Fruit fly (Drosophila melanogaster): ENCODE results near the gene CG33189.

dm6 chr3R:8807831-8808517 lies 27.4 kb upstream of the CG33189 start:
- TF ChIP-seq CG8478 (optimal IDR thresholded peaks at IDR 0.05) (no peak), pan (optimal IDR thresholded peaks at IDR 0.05) (no peak), Dll (optimal IDR thresholded peaks at IDR 0.05) (no peak), psq (optimal IDR thresholded peaks at IDR 0.05) (no peak), usp (GFP tag; optimal IDR thresholded peaks at IDR 0.05) (no peak), EcR (GFP tag; optimal IDR thresholded peaks at IDR 0.05) (no peak)
